Fruit fly (Drosophila melanogaster): Measurements from ENCODE around the gene Dhc93AB.

- no peak for TF ChIP-seq lola (GFP tag; optimal IDR thresholded peaks at IDR 0.05)
- TF ChIP-seq Hr83 (GFP tag; optimal IDR thresholded peaks at IDR 0.05; ENCODE audit: poor library complexity, severe bottlenecking) = no peak
- no peak for TF ChIP-seq Hr78 (GFP tag; optimal IDR thresholded peaks at IDR 0.05)
- no peak for TF ChIP-seq pan (optimal IDR thresholded peaks at IDR 0.05)
- TF ChIP-seq Rel (GFP tag; optimal IDR thresholded peaks at IDR 0.05) = no peak
- no peak for TF ChIP-seq Rel (tag; optimal IDR thresholded peaks at IDR 0.05)
- TF ChIP-seq Mio (GFP tag; optimal IDR thresholded peaks at IDR 0.05) = no peak
- TF ChIP-seq OdsH (GFP tag; optimal IDR thresholded peaks at IDR 0.05) = no peak
- no peak for TF ChIP-seq tai (GFP tag; optimal IDR thresholded peaks at IDR 0.05)
These were observed 8.6 kb upstream of the Dhc93AB start, which contains the start of gene Jhbp15 for dm6 chr3R:21050875-21051274.

Data from whole organism, wandering third instar larva.